Fruit fly (Drosophila melanogaster): ENCODE results near the gene rumpel.

DNA sequence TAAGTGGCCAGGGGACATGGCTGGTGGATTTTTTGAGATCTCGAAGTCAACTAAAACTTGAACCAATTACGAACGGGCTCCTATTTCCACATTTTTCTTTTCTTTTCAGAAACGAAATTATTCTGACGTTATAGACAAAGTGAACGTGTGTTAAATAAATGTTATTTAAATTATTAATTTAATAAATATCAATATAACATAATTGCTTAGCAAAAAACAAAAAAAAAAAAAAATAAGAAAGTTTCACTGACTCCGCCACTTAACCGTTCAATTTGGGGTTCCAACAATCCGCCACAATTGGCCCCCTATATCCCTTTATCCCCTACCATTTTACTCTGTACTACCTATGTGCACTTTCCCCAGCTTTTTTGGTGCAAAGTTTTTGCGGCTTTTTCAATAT is 35.5 kb upstream of the rumpel start, which contains the start of gene CG42781:
- TF ChIP-seq CG9797 (GFP tag; optimal IDR thresholded peaks at IDR 0.05) (no peak), psq (GFP tag; optimal IDR thresholded peaks at IDR 0.05) (no peak), Ssrp (tag; optimal IDR thresholded peaks at IDR 0.05) (no peak), Bdp1 (GFP tag; optimal IDR thresholded peaks at IDR 0.05) (no peak), h (optimal IDR thresholded peaks at IDR 0.05) (no peak), CG10565 (GFP tag; optimal IDR thresholded peaks at IDR 0.05) (no peak), Sox100B (GFP tag; optimal IDR thresholded peaks at IDR 0.05) (no peak), CG13287 (GFP tag; IDR thresholded peaks at IDR 0.05; ENCODE audit: partially characterized antibody) (no peak)

Data from whole organism, embryonic.